Fruit fly (Drosophila melanogaster) whole organism, adult: ENCODE measurements around the gene witty.

Source experiments
- CG12768 ChIP-seq: fragments of 200-800 bp; sonication (Bioruptor generic); optimal IDR thresholded peaks from 2 replicates; lab custom pipeline; 2017; ENCODE audit warnings: missing biosample characterization, missing genetic modification characterization, mild to moderate bottlenecking, moderate library complexity, missing genetic modification reagents
- CG33017 ChIP-seq: fragments of 200-800 bp; sonication (Bioruptor generic); optimal IDR thresholded peaks from 2 replicates; lab custom pipeline; 2018; ENCODE audit warnings: missing biosample characterization, mild to moderate bottlenecking, missing genetic modification characterization, moderate library complexity
- Crg-1 ChIP-seq: fragments of 200-800 bp; sonication (Bioruptor generic); optimal IDR thresholded peaks from 2 replicates; lab custom pipeline; 2016; ENCODE audit warnings: missing biosample characterization, missing genetic modification characterization
- Mnt ChIP-seq: fragments of 200-800 bp; sonication (Bioruptor generic); optimal IDR thresholded peaks from 2 replicates; lab custom pipeline; 2016; ENCODE audit warnings: missing biosample characterization, mild to moderate bottlenecking, missing genetic modification characterization
- bab1 ChIP-seq: fragments of 200-800 bp; sonication (Bioruptor generic); optimal IDR thresholded peaks from 3 replicates; lab custom pipeline; 2019; ENCODE audit warnings: missing biosample characterization, mild to moderate bottlenecking, missing genetic modification characterization, moderate library complexity
- cic ChIP-seq: fragments of 200-800 bp; sonication (Bioruptor generic); optimal IDR thresholded peaks from 2 replicates; lab custom pipeline; 2017; ENCODE audit warnings: missing biosample characterization, mild to moderate bottlenecking, missing genetic modification characterization, moderate library complexity
- toe ChIP-seq: fragments of 200-800 bp; sonication (Bioruptor generic); optimal IDR thresholded peaks from 2 replicates; lab custom pipeline; 2016; ENCODE audit warnings: missing biosample characterization, missing genetic modification characterization

DNA sequence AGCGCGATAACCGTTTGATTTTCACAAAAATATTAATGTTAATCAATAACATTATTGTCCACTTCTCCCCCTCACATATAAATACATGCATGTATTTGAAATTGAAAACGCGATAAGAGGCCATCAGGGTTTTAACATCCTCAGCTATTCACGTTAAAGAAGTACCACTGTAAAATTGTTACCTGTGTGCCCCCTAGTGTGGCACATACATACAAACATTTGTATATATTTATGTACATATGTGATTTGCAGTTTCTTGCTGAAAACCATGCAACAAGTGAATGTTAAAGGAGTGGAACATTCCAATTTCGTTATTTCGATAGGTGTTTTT lies 24.8 kb downstream of the witty start:
- TF ChIP-seq cic (GFP tag; lab: Kevin White, UChicago) (no peak), toe (GFP tag; lab: Kevin White, UChicago) (no peak), Mnt (GFP tag; lab: Kevin White, UChicago) (no peak), bab1 (GFP tag; lab: Kevin White, UChicago) (no peak), CG33017 (tag; lab: Kevin White, UChicago) (no peak), Crg-1 (GFP tag; lab: Kevin White, UChicago) (no peak), CG12768 (GFP tag; lab: Kevin White, UChicago) (no peak)
